Fruit fly (Drosophila melanogaster) whole organism: Measurements from ENCODE around the gene EndoA.

ENCODE experiments used
- CG8478 ChIP-seq: fragments of >200 bp; optimal IDR thresholded peaks from 2 replicates; lab custom pipeline; 2018; ENCODE audit warnings: inconsistent platforms
- Dll ChIP-seq: fragments of >200 bp; optimal IDR thresholded peaks from 2 replicates; lab custom pipeline; 2017
- pan ChIP-seq: fragments of >200 bp; optimal IDR thresholded peaks from 2 replicates; lab custom pipeline; 2017
- psq ChIP-seq: fragments of >200 bp; optimal IDR thresholded peaks from 2 replicates; lab custom pipeline; 2017
- usp ChIP-seq: fragments of >200 bp; optimal IDR thresholded peaks from 2 replicates; lab custom pipeline; 2017; ENCODE audit warnings: missing biosample characterization, missing genetic modification characterization, mixed read lengths

dm6 chr3R:18947307-18947706, 40.9 kb downstream of the EndoA start:
- no peak for TF ChIP-seq psq
- TF ChIP-seq pan = no peak
- no peak for TF ChIP-seq Dll (lab: Kevin White, UChicago)
- no peak for TF ChIP-seq CG8478
- TF ChIP-seq usp (GFP tag; lab: Kevin White, UChicago) = no peak
